Fruit fly (Drosophila melanogaster): Measurements from ENCODE around the gene CG13004.

Gene CG13004

DNA sequence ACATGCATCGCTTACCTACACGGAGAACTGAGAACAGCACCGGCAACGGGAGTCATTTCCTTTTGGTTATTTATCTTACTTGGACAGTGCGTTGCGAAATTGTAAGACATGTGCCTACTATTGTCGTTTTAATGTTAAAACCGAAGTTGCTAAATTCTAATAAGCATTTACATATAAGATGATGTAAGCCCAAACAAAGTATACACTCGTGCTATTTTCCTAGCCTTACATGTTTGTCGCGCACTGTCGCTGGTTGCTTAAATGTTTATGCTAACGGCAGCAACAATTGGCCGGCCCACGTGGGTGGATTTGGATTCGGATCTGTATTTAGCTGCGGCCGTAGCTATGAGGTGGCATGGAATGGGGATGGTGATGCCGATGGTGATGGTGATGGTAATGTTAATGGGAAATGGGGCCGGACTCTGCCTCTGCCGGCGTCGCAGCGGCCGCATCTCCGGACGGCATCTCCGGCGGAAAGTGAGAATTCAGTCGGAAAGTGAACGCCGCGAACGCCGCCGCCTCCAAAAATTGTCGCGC, 24.0 kb downstream of the CG13004 start, which contains the start of gene CG4829 (continued):
- TF ChIP-seq Side (GFP tag; optimal IDR thresholded peaks at IDR 0.05): peak; percentile 85
- peak; percentile 81 for TF ChIP-seq jing (GFP tag; optimal IDR thresholded peaks at IDR 0.05)
- TF ChIP-seq p53 (GFP tag; optimal IDR thresholded peaks at IDR 0.05): peak; percentile 10
- TF ChIP-seq CG17186 (GFP tag; optimal IDR thresholded peaks at IDR 0.05): peak; percentile 37
- TF ChIP-seq CG15514 (GFP tag; optimal IDR thresholded peaks at IDR 0.05): peak; percentile 77
- no peak for TF ChIP-seq usp (GFP tag; optimal IDR thresholded peaks at IDR 0.05)
- peak; percentile 77 for TF ChIP-seq CG11723 (GFP tag; optimal IDR thresholded peaks at IDR 0.05)
- peak; percentile 11 for TF ChIP-seq CG8290 (GFP tag; optimal IDR thresholded peaks at IDR 0.05)
- TF ChIP-seq CG8290 (tag; optimal IDR thresholded peaks at IDR 0.05): peak in 1 of 2 experiments; percentile 97
- peak; percentile 73 for TF ChIP-seq ro (GFP tag; IDR thresholded peaks at IDR 0.05)
- TF ChIP-seq Dfd (GFP tag; optimal IDR thresholded peaks at IDR 0.05): no peak
- TF ChIP-seq Hr3 (GFP tag; optimal IDR thresholded peaks at IDR 0.05): peak; percentile 76
- peak; percentile 29 for TF ChIP-seq CG3065 (GFP tag; optimal IDR thresholded peaks at IDR 0.05)
- peak; percentile 79 for TF ChIP-seq gsb-n (tag; optimal IDR thresholded peaks at IDR 0.05)
- peak; percentile 89 for TF ChIP-seq CG11456 (GFP tag; IDR thresholded peaks at IDR 0.05)
- TF ChIP-seq CG4424 (GFP tag; optimal IDR thresholded peaks at IDR 0.05): peak; percentile 89
- peak; percentile 83 for TF ChIP-seq Hmr (GFP tag; optimal IDR thresholded peaks at IDR 0.05)
- peak; percentile 84 for TF ChIP-seq CG8089 (GFP tag; optimal IDR thresholded peaks at IDR 0.05)
- TF ChIP-seq gcm2 (GFP tag; optimal IDR thresholded peaks at IDR 0.05): peak; percentile 67
- peak; percentile 84 for TF ChIP-seq ttk (GFP tag; IDR thresholded peaks at IDR 0.05)
- TF ChIP-seq PHDP (tag; optimal IDR thresholded peaks at IDR 0.05): peak; percentile 91
- peak; percentile 87 for TF ChIP-seq esg (GFP tag; conservative IDR thresholded peaks at IDR 0.05)
- peak; percentile 77 for TF ChIP-seq CG9215 (GFP tag; IDR thresholded peaks at IDR 0.05)
- peak; percentile 81 for TF ChIP-seq Oaz (GFP tag; IDR thresholded peaks at IDR 0.05)
- peak; percentile 5 for TF ChIP-seq stwl (tag; optimal IDR thresholded peaks at IDR 0.05)
- no peak for TF ChIP-seq nom (GFP tag; optimal IDR thresholded peaks at IDR 0.05)
- peak; percentile 85 for TF ChIP-seq E2f1 (GFP tag; IDR thresholded peaks at IDR 0.05)
- TF ChIP-seq CG3847 (GFP tag; IDR thresholded peaks at IDR 0.05): peak; percentile 83
- TF ChIP-seq CG10543 (GFP tag; optimal IDR thresholded peaks at IDR 0.05): peak; percentile 84
- peak; percentile 75 for TF ChIP-seq slp2 (GFP tag; optimal IDR thresholded peaks at IDR 0.05)
- peak; percentile 80 for TF ChIP-seq CG6254 (GFP tag; optimal IDR thresholded peaks at IDR 0.05)
- TF ChIP-seq Jarid2 (GFP tag; optimal IDR thresholded peaks at IDR 0.05): peak; percentile 64
- peak; percentile 82 for TF ChIP-seq Dbx (GFP tag; IDR thresholded peaks at IDR 0.05)
- TF ChIP-seq CG6791 (GFP tag; IDR thresholded peaks at IDR 0.05; ENCODE audit: partially characterized antibody): no peak
- peak; percentile 82 for TF ChIP-seq B-H1 (GFP tag; IDR thresholded peaks at IDR 0.05)
- TF ChIP-seq ind (GFP tag; optimal IDR thresholded peaks at IDR 0.05): peak; percentile 89
- TF ChIP-seq E2f2 (GFP tag; IDR thresholded peaks at IDR 0.05): peak; percentile 65
- TF ChIP-seq Optix (GFP tag; IDR thresholded peaks at IDR 0.05): peak; percentile 83; the same call in 2 of the 3 replicates
- peak; percentile 38 for TF ChIP-seq psq (GFP tag; optimal IDR thresholded peaks at IDR 0.05)
- peak; percentile 81 for TF ChIP-seq chn (GFP tag; optimal IDR thresholded peaks at IDR 0.05)
- TF ChIP-seq croc (GFP tag; conservative IDR thresholded peaks at IDR 0.05): peak; percentile 67
- no peak for TF ChIP-seq eve (GFP tag; optimal IDR thresholded peaks at IDR 0.05)
- no peak for TF ChIP-seq sc (optimal IDR thresholded peaks at IDR 0.05)
- TF ChIP-seq sc (GFP tag; optimal IDR thresholded peaks at IDR 0.05): peak; percentile 71
- TF ChIP-seq ken (GFP tag; IDR thresholded peaks at IDR 0.05): peak; percentile 81
- peak; percentile 95 for TF ChIP-seq CG12071 (GFP tag; optimal IDR thresholded peaks at IDR 0.05)
- TF ChIP-seq repo (GFP tag; optimal IDR thresholded peaks at IDR 0.05): peak; percentile 81
- peak; percentile 71 for TF ChIP-seq bowl (GFP tag; IDR thresholded peaks at IDR 0.05)
- no peak for TF ChIP-seq amos (GFP tag; IDR thresholded peaks at IDR 0.05; ENCODE audit: partially characterized antibody)
- TF ChIP-seq shn (GFP tag; optimal IDR thresholded peaks at IDR 0.05): peak; percentile 66
- TF ChIP-seq nerfin-2 (GFP tag; IDR thresholded peaks at IDR 0.05; ENCODE audit: partially characterized antibody): no peak
- peak; percentile 89 for TF ChIP-seq fd3F (GFP tag; optimal IDR thresholded peaks at IDR 0.05)

Measured in whole organism, embryonic.